Worm (Caenorhabditis elegans): Measurements from ENCODE around the gene folt-2.

DNA sequence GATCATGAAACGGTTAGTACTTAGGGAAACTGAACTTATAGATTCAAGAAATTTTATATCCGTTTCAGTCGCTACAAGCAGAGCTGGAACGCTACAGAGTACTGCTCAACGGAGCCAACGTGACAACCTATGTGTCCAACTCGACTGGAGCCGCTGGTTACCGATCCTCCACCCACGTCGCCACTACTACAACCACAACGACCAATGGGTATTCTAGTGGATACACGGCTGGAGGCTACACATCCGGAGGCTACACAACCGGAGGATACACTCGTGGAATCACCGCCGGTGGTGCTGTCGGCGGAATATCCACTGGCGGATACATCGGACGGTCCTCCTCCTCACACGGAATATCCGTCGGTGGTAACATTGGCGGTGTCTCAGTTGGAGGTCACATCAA, 7.7 kb upstream of the folt-2 start:
- TF ChIP-seq pqm-1 (tag; optimal IDR thresholded peaks at IDR 0.05) (no peak), ama-1 (optimal IDR thresholded peaks at IDR 0.05) (no peak), nhr-237 (tag; optimal IDR thresholded peaks at IDR 0.05) (no peak), ceh-82 (tag; optimal IDR thresholded peaks at IDR 0.05) (no peak), ceh-9 (tag; optimal IDR thresholded peaks at IDR 0.05) (no peak), fos-1 (tag; optimal IDR thresholded peaks at IDR 0.05) (no peak), unc-39 (tag; optimal IDR thresholded peaks at IDR 0.05) (no peak), zag-1 (tag; optimal IDR thresholded peaks at IDR 0.05) (no peak), skn-1 (tag; optimal IDR thresholded peaks at IDR 0.05) (no peak), ceh-28 (tag; optimal IDR thresholded peaks at IDR 0.05) (no peak)
